Worm (Caenorhabditis elegans): ENCODE data around the gene dhhc-10.

DNA sequence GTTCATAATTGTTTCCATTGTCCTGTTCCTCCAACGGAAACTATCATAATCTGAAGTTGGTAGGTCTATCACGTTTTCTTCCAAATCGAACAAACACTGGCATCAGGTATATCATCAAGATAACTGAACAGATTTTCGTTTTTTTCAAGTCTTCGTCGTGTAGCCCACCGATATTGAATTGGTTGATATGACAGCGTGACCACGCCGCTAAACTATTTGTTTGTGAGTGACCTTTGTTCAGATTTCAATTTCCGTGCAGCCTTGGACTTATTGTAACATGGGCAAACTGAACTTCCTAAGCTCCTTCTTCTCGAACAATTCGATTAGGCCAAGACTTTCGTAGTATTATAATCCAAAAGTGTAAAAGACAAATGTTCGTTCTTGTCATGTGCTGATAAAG lies 21.4 kb upstream of the dhhc-10 start:
- no peak for TF ChIP-seq hnd-1 (tag; optimal IDR thresholded peaks at IDR 0.05)
- TF ChIP-seq ets-7 (tag; optimal IDR thresholded peaks at IDR 0.05): no peak
- no peak for TF ChIP-seq pes-1 (GFP tag; IDR thresholded peaks at IDR 0.05)
- TF ChIP-seq ama-1 (optimal IDR thresholded peaks at IDR 0.05): no peak
- no peak for TF ChIP-seq F13C5.2 (tag; optimal IDR thresholded peaks at IDR 0.05)
- no peak for TF ChIP-seq flt-1 (GFP tag; IDR thresholded peaks at IDR 0.05)
